Worm (Caenorhabditis elegans): Measurements from ENCODE around the gene lst-4.

The lst-4 gene

DNA sequence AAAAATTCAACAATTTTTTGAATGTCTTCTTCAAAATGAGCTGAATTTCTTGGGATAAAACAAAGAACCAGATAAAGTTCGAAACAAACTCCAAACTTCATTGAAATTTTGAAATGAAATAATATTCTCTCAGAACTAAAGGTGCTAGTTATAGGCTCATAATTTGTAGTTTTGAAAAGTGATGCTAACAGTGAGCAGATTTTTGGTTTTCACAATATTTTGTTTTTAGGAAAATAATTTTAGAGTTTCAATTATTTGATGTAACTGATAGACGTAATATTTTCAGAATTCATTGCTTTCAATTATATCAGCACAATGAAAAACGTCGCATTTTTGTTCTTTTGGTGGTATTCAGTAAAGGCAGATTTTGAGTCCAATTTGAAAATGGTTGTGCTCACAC, 49.8 kb downstream of the lst-4 start, which contains the start of the genes irld-56 and irld-55:
Gene irld-56, minus strand, starts transcription at position 101 of the 400 bp plus-strand sequence.
Gene irld-55, plus strand, starts transcription at position 316 of the 400 bp plus-strand sequence.
- TF ChIP-seq lin-40 (tag; optimal IDR thresholded peaks at IDR 0.05): no peak
- TF ChIP-seq dpff-1 (tag; optimal IDR thresholded peaks at IDR 0.05): no peak
- no peak for TF ChIP-seq mcd-1 (GFP tag; IDR thresholded peaks at IDR 0.05)
- TF ChIP-seq F49E8.2 (tag; optimal IDR thresholded peaks at IDR 0.05; ENCODE audit: insufficient read depth): no peak
- TF ChIP-seq dpl-1 (GFP tag; optimal IDR thresholded peaks at IDR 0.05): no peak
- TF ChIP-seq snpc-1.3 (tag; optimal IDR thresholded peaks at IDR 0.05; ENCODE audit: insufficient read depth): no peak
- TF ChIP-seq madf-6 (GFP tag; IDR thresholded peaks at IDR 0.05): no peak
- no peak for TF ChIP-seq F23B12.7 (tag; optimal IDR thresholded peaks at IDR 0.05; ENCODE audit: insufficient read depth)
- TF ChIP-seq F37B4.10 (GFP tag; IDR thresholded peaks at IDR 0.05): no peak
- TF ChIP-seq xnd-1 (tag; optimal IDR thresholded peaks at IDR 0.05): no peak
- no peak for TF ChIP-seq dox-1 (GFP tag; IDR thresholded peaks at IDR 0.05)
- TF ChIP-seq F52B5.7 (tag; optimal IDR thresholded peaks at IDR 0.05): no peak
- TF ChIP-seq nfya-1 (tag; optimal IDR thresholded peaks at IDR 0.05; ENCODE audit: borderline replicate concordance, insufficient read depth): no peak
- TF ChIP-seq him-1 (tag; optimal IDR thresholded peaks at IDR 0.05): no peak
- no peak for TF ChIP-seq nhr-120 (GFP tag; IDR thresholded peaks at IDR 0.05)

DNA sequence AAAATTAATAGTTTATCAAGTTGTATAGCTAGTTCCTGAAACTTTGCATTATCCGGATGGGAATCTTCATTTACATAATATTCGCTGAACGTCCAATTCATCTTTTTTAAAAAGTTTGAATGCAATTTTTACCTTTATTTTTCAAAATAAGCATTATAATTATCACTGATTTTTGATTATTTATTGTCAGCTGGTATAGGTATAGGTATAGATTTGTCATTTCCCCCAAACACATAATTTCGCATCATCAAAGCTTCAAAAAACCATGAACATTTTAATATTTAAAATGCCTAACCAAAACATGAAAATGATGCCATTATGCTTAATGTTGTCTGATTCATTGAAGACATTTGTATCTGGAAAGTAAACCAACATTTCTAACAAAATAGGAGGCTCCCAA, 53.8 kb downstream of the lst-4 start, which contains the start of gene srw-63:
Gene srw-63, minus strand, starts transcription at position 101 of the 400 bp plus-strand sequence.
- TF ChIP-seq F10E7.11 (tag; optimal IDR thresholded peaks at IDR 0.05) (no peak), Y53F4B.3 (GFP tag; IDR thresholded peaks at IDR 0.05) (no peak), ceh-58 (GFP tag; IDR thresholded peaks at IDR 0.05) (no peak), egl-44 (GFP tag; IDR thresholded peaks at IDR 0.05) (no peak), nhr-80 (tag; optimal IDR thresholded peaks at IDR 0.05) (no peak), sea-2 (GFP tag; IDR thresholded peaks at IDR 0.05) (no peak), hsf-1 (GFP tag; IDR thresholded peaks at IDR 0.05) (no peak), F22D6.2 (tag; optimal IDR thresholded peaks at IDR 0.05) (no peak), Y56A3A.18 (GFP tag; IDR thresholded peaks at IDR 0.05) (no peak), B0336.3 (GFP tag; IDR thresholded peaks at IDR 0.05) (no peak), efl-1 (GFP tag; optimal IDR thresholded peaks at IDR 0.05) (no peak), lin-35 (GFP tag; optimal IDR thresholded peaks at IDR 0.05) (no peak), dpff-1 (tag; optimal IDR thresholded peaks at IDR 0.05) (no peak), Y79H2A.3 (GFP tag; conservative IDR thresholded peaks at IDR 0.05) (no peak), ztf-26 (tag; optimal IDR thresholded peaks at IDR 0.05) (no peak), ccch-3 (GFP tag; optimal IDR thresholded peaks at IDR 0.05) (no peak)

ce11 chrIV:14013692-14014091, 56.0 kb downstream of the lst-4 start:
- no peak for TF ChIP-seq unc-62 (GFP tag; optimal IDR thresholded peaks at IDR 0.05)
- no peak for TF ChIP-seq C06A6.2 (GFP tag; conservative IDR thresholded peaks at IDR 0.05)
- TF ChIP-seq pha-4 (tag; optimal IDR thresholded peaks at IDR 0.05): no peak
- TF ChIP-seq ama-1 (optimal IDR thresholded peaks at IDR 0.05): no peak
- peak; percentile 1 to 70 for TF ChIP-seq ama-1 (GFP tag; optimal IDR thresholded peaks at IDR 0.05)
- TF ChIP-seq hrde-1 (tag; optimal IDR thresholded peaks at IDR 0.05; ENCODE audit: borderline replicate concordance): no peak
- no peak for TF ChIP-seq somi-1 (GFP tag; optimal IDR thresholded peaks at IDR 0.05)
- peak; percentile 17 for TF ChIP-seq die-1 (tag; optimal IDR thresholded peaks at IDR 0.05)
- no peak for TF ChIP-seq F37B4.10 (GFP tag; IDR thresholded peaks at IDR 0.05)
- TF ChIP-seq rec-8 (tag; optimal IDR thresholded peaks at IDR 0.05): peak in 1 of 2 experiments; percentile 60
- peak; percentile 61 for TF ChIP-seq F23B12.7 (tag; optimal IDR thresholded peaks at IDR 0.05; ENCODE audit: insufficient read depth)
- no peak for TF ChIP-seq tbx-9 (tag; optimal IDR thresholded peaks at IDR 0.05; ENCODE audit: borderline replicate concordance)
- no peak for TF ChIP-seq dox-1 (GFP tag; IDR thresholded peaks at IDR 0.05)
- TF ChIP-seq tlf-1 (GFP tag; optimal IDR thresholded peaks at IDR 0.05): no peak
- peak; percentile 5 for TF ChIP-seq F49E8.2 (tag; optimal IDR thresholded peaks at IDR 0.05; ENCODE audit: insufficient read depth)
- no peak for TF ChIP-seq nfya-2 (GFP tag; IDR thresholded peaks at IDR 0.05)
- no peak for TF ChIP-seq zfh-2 (GFP tag; conservative IDR thresholded peaks at IDR 0.05)
- no peak for TF ChIP-seq let-526 (GFP tag; IDR thresholded peaks at IDR 0.05)
- no peak for TF ChIP-seq sptf-2 (GFP tag; optimal IDR thresholded peaks at IDR 0.05)
- TF ChIP-seq let-607 (tag; optimal IDR thresholded peaks at IDR 0.05): peak in 1 of 2 experiments; percentile 35
- TF ChIP-seq hlh-12 (tag; optimal IDR thresholded peaks at IDR 0.05): no peak

Data from whole organism, young adult.